Fruit fly (Drosophila melanogaster) whole organism, embryonic: ENCODE data around the gene NimC2.

Source experiments
- Blimp-1 ChIP-seq: fragments of 200-800 bp; sonication (Bioruptor generic); optimal IDR thresholded peaks from 3 replicates; lab custom pipeline; 2018; ENCODE audit warnings: missing biosample characterization, missing genetic modification characterization, mild to moderate bottlenecking, moderate library complexity, missing genetic modification reagents
- Bteb2 ChIP-seq: fragments of 200-800 bp; sonication (Bioruptor generic); optimal IDR thresholded peaks from 2 replicates; lab custom pipeline; 2016; ENCODE audit warnings: missing biosample characterization, missing genetic modification characterization
- CG10321 ChIP-seq: fragments of 200-800 bp; sonication (Bioruptor generic); IDR thresholded peaks from 2 replicates; pipeline ENCODE4 v1.3.6; 2022; ENCODE audit warnings: missing biosample characterization, missing genetic modification characterization
- CG11456 ChIP-seq: fragments of 200-800 bp; sonication (Bioruptor generic); IDR thresholded peaks from 3 replicates; pipeline ENCODE4 v1.3.6; 2022; ENCODE audit warnings: missing biosample characterization, missing genetic modification characterization
- CG11695 ChIP-seq: fragments of 200-800 bp; sonication (Bioruptor generic); IDR thresholded peaks from 3 replicates; pipeline ENCODE4 v1.3.6; 2022; ENCODE audit warnings: missing biosample characterization, missing genetic modification characterization
- CG12104 ChIP-seq: fragments of 200-800 bp; sonication (Bioruptor generic); optimal IDR thresholded peaks from 3 replicates; lab custom pipeline; 2016; ENCODE audit warnings: missing biosample characterization, missing genetic modification characterization
- CG12155 ChIP-seq: fragments of 200-800 bp; sonication (Bioruptor generic); optimal IDR thresholded peaks from 3 replicates; lab custom pipeline; 2016; ENCODE audit warnings: missing biosample characterization, missing genetic modification characterization
- CG14050 ChIP-seq: fragments of 200-800 bp; sonication (Bioruptor generic); IDR thresholded peaks from 3 replicates; pipeline ENCODE4 v1.3.6; 2022; ENCODE audit warnings: missing biosample characterization, missing genetic modification characterization
- CG15073 ChIP-seq: fragments of 200-800 bp; sonication (Bioruptor generic); optimal IDR thresholded peaks from 2 replicates; lab custom pipeline; 2016; ENCODE audit warnings: missing biosample characterization, missing genetic modification characterization
- CG16863 ChIP-seq: fragments of 200-800 bp; sonication (Bioruptor generic); optimal IDR thresholded peaks from 3 replicates; lab custom pipeline; 2016; ENCODE audit warnings: missing biosample characterization, missing genetic modification characterization
- CG3281 ChIP-seq: fragments of 200-800 bp; sonication (Bioruptor generic); optimal IDR thresholded peaks from 3 replicates; lab custom pipeline; 2017; ENCODE audit warnings: missing biosample characterization, mild to moderate bottlenecking, missing genetic modification characterization
- CG33213 ChIP-seq: fragments of 200-800 bp; sonication (Bioruptor generic); optimal IDR thresholded peaks from 3 replicates; lab custom pipeline; 2016; ENCODE audit warnings: missing biosample characterization, missing genetic modification characterization
- CG4360 ChIP-seq: fragments of 200-800 bp; sonication (Bioruptor generic); IDR thresholded peaks from 2 replicates; pipeline ENCODE4 v1.3.6; 2022; ENCODE audit warnings: missing biosample characterization, missing genetic modification characterization
- CG5180 ChIP-seq: fragments of 200-800 bp; sonication (Bioruptor generic); optimal IDR thresholded peaks from 3 replicates; lab custom pipeline; 2017; ENCODE audit warnings: missing biosample characterization, missing genetic modification characterization, mild to moderate bottlenecking, moderate library complexity, missing genetic modification reagents
- CG7987 ChIP-seq: fragments of 200-800 bp; sonication (Bioruptor generic); optimal IDR thresholded peaks from 2 replicates; lab custom pipeline; 2018; ENCODE audit warnings: missing biosample characterization, mild to moderate bottlenecking, missing genetic modification characterization, moderate library complexity
- CG8924 ChIP-seq: fragments of 200-800 bp; optimal IDR thresholded peaks from 3 replicates; lab custom pipeline; 2019; ENCODE audit warnings: missing biosample characterization, mild to moderate bottlenecking, missing genetic modification characterization, moderate library complexity
- Chrac-16 ChIP-seq: fragments of 200-800 bp; sonication (Bioruptor generic); optimal IDR thresholded peaks from 3 replicates; lab custom pipeline; 2016; ENCODE audit warnings: missing biosample characterization, missing genetic modification characterization
- D19A ChIP-seq: fragments of 200-800 bp; optimal IDR thresholded peaks from 3 replicates; lab custom pipeline; 2019; ENCODE audit warnings: missing biosample characterization, mild to moderate bottlenecking, missing genetic modification characterization, moderate library complexity
- Deaf1 ChIP-seq: fragments of 200-800 bp; optimal IDR thresholded peaks from 3 replicates; lab custom pipeline; 2019; ENCODE audit warnings: missing biosample characterization, mild to moderate bottlenecking, missing genetic modification characterization, moderate library complexity
- Dip2 ChIP-seq: fragments of 200-800 bp; sonication (Bioruptor generic); IDR thresholded peaks from 2 replicates; pipeline ENCODE4 v1.3.6; 2022; ENCODE audit warnings: missing biosample characterization, missing genetic modification characterization
- Dref ChIP-seq: fragments of 200-800 bp; sonication (Bioruptor generic); IDR thresholded peaks from 2 replicates; pipeline ENCODE4 v1.3.6; 2022; ENCODE audit warnings: missing biosample characterization, missing genetic modification characterization
- Drgx ChIP-seq: fragments of 200-800 bp; sonication (Bioruptor generic); IDR thresholded peaks from 2 replicates; pipeline ENCODE4 v1.3.6; 2022; ENCODE audit warnings: missing biosample characterization, missing genetic modification characterization
- Eip74EF ChIP-seq, 2 experiments: fragments of 200-800 bp in 1 of 2; fragments of >200 bp in 1 of 2; sonication (Bioruptor generic) in 1 of 2; optimal IDR thresholded peaks; 2 replicates each; lab custom pipeline; 2017 to 2019; ENCODE audit warnings: missing biosample characterization in 2 of 2, missing genetic modification characterization in 2 of 2, mild to moderate bottlenecking in 1 of 2, moderate library complexity in 1 of 2
- Fer1 ChIP-seq: fragments of 200-800 bp; sonication (Bioruptor generic); optimal IDR thresholded peaks from 2 replicates; lab custom pipeline; 2017; ENCODE audit warnings: missing biosample characterization, mild to moderate bottlenecking, missing genetic modification characterization
- Fer3 ChIP-seq: fragments of 200-800 bp; sonication (Bioruptor generic); optimal IDR thresholded peaks from 2 replicates; lab custom pipeline; 2018; ENCODE audit warnings: missing biosample characterization, mild to moderate bottlenecking, missing genetic modification characterization, moderate library complexity
- Hmr ChIP-seq: fragments of 200-800 bp; sonication (Bioruptor generic); optimal IDR thresholded peaks from 3 replicates; lab custom pipeline; 2017; ENCODE audit warnings: mild to moderate bottlenecking, missing biosample characterization, missing genetic modification reagents, missing genetic modification characterization
- Hr51 ChIP-seq, 2 experiments: fragments of 200-800 bp; sonication (Bioruptor generic); optimal IDR thresholded peaks; 2 replicates in 1 of 2; 3 replicates in 1 of 2; lab custom pipeline; 2016 to 2018; ENCODE audit warnings: missing biosample characterization in 2 of 2, missing genetic modification characterization in 2 of 2, mild to moderate bottlenecking in 1 of 2, moderate library complexity in 1 of 2
- Kr ChIP-seq: fragments of 200-800 bp; sonication (Bioruptor generic); optimal IDR thresholded peaks from 2 replicates; lab custom pipeline; 2017; ENCODE audit warnings: missing biosample characterization, mild to moderate bottlenecking, missing genetic modification characterization
- Lpt ChIP-seq: fragments of >200 bp; optimal IDR thresholded peaks from 2 replicates; lab custom pipeline; 2018; ENCODE audit warnings: missing biosample characterization, missing genetic modification characterization
- Mad ChIP-seq: fragments of 200-800 bp; sonication (Bioruptor generic); optimal IDR thresholded peaks from 2 replicates; lab custom pipeline; 2016; ENCODE audit warnings: missing biosample characterization, missing genetic modification characterization
- Myb ChIP-seq: fragments of 200-800 bp; sonication (Bioruptor generic); optimal IDR thresholded peaks from 2 replicates; lab custom pipeline; 2016; ENCODE audit warnings: missing biosample characterization, missing genetic modification characterization
- Oaz ChIP-seq: fragments of 200-800 bp; sonication (Bioruptor generic); IDR thresholded peaks from 2 replicates; pipeline ENCODE4 v1.3.6; 2022; ENCODE audit warnings: missing biosample characterization, missing genetic modification characterization
- Oli ChIP-seq: fragments of 200-800 bp; sonication (Bioruptor generic); optimal IDR thresholded peaks from 2 replicates; lab custom pipeline; 2018; ENCODE audit warnings: missing biosample characterization, mild to moderate bottlenecking, missing genetic modification characterization, moderate library complexity
- Poxn ChIP-seq: fragments of 200-800 bp; sonication (Bioruptor generic); IDR thresholded peaks from 2 replicates; pipeline ENCODE4 v1.3.6; 2022; ENCODE audit warnings: missing biosample characterization, missing genetic modification characterization
- Sry-β ChIP-seq: fragments of 200-800 bp; sonication (Bioruptor generic); optimal IDR thresholded peaks from 2 replicates; lab custom pipeline; 2018; ENCODE audit warnings: missing biosample characterization, mild to moderate bottlenecking, missing genetic modification characterization, moderate library complexity
- Usf ChIP-seq: fragments of 200-800 bp; sonication (Bioruptor generic); optimal IDR thresholded peaks from 2 replicates; lab custom pipeline; 2017; ENCODE audit warnings: missing genotype, missing biosample characterization, missing genetic modification characterization
- Xbp1 ChIP-seq: fragments of 200-800 bp; sonication (Bioruptor generic); optimal IDR thresholded peaks from 3 replicates; lab custom pipeline; 2016; ENCODE audit warnings: missing biosample characterization, mild to moderate bottlenecking, missing genetic modification characterization
- bcd ChIP-seq: fragments of 200-800 bp; sonication (Bioruptor generic); optimal IDR thresholded peaks from 2 replicates; lab custom pipeline; 2017; ENCODE audit warnings: missing biosample characterization, mild to moderate bottlenecking, missing genetic modification characterization
- ci ChIP-seq: fragments of 200-800 bp; sonication (Bioruptor generic); IDR thresholded peaks from 3 replicates; pipeline ENCODE4 v1.3.6; 2022; ENCODE audit warnings: missing biosample characterization, missing genetic modification characterization
- dmrt99B ChIP-seq: fragments of 200-800 bp; sonication (Bioruptor generic); optimal IDR thresholded peaks from 2 replicates; lab custom pipeline; 2018; ENCODE audit warnings: missing biosample characterization, mild to moderate bottlenecking, missing genetic modification characterization, moderate library complexity
- eve ChIP-seq, 2 experiments: fragments of >200 bp; optimal IDR thresholded peaks; 2 replicates each; lab custom pipeline; 2017; ENCODE audit warnings: missing biosample characterization in 2 of 2, missing genetic modification characterization in 2 of 2
- inv ChIP-seq: fragments of 200-800 bp; sonication (Bioruptor generic); IDR thresholded peaks from 2 replicates; pipeline ENCODE4 v1.3.6; 2022; ENCODE audit warnings: missing biosample characterization, missing genetic modification characterization; ENCODE audit not compliant: partially characterized antibody
- ken ChIP-seq: fragments of 200-800 bp; sonication (Bioruptor generic); IDR thresholded peaks from 3 replicates; pipeline ENCODE4 v1.3.6; 2022; ENCODE audit warnings: missing biosample characterization, missing genetic modification characterization
- lilli ChIP-seq: fragments of 200-800 bp; sonication (Bioruptor generic); optimal IDR thresholded peaks from 3 replicates; lab custom pipeline; 2016; ENCODE audit warnings: missing biosample characterization, missing genetic modification characterization
- nerfin-1 ChIP-seq: fragments of 200-800 bp; sonication (Bioruptor generic); optimal IDR thresholded peaks from 3 replicates; lab custom pipeline; 2019; ENCODE audit warnings: missing biosample characterization, mild to moderate bottlenecking, missing genetic modification characterization, moderate library complexity
- prd ChIP-seq, 3 experiments: fragments of >200 bp in 2 of 3; fragments of 200-800 bp in 1 of 3; sonication (Bioruptor generic) in 1 of 3; optimal IDR thresholded peaks in 2 of 3; IDR thresholded peaks in 1 of 3; 2 replicates in 2 of 3; 3 replicates in 1 of 3; pipeline versions ENCODE4 v1.3.6 to Lab custom; 2017 to 2022; ENCODE audit warnings: missing biosample characterization in 1 of 3, missing genetic modification characterization in 1 of 3
- repo ChIP-seq: fragments of 200-800 bp; sonication (Bioruptor generic); optimal IDR thresholded peaks from 2 replicates; lab custom pipeline; 2016; ENCODE audit warnings: missing biosample characterization, missing genetic modification characterization
- trem ChIP-seq: fragments of 200-800 bp; optimal IDR thresholded peaks from 3 replicates; lab custom pipeline; 2019; ENCODE audit warnings: missing biosample characterization, mild to moderate bottlenecking, missing genetic modification characterization, moderate library complexity
- twi ChIP-seq: fragments of 200-800 bp; optimal IDR thresholded peaks from 2 replicates; lab custom pipeline; 2019; ENCODE audit warnings: missing biosample characterization, mild to moderate bottlenecking, missing genetic modification characterization, moderate library complexity

The NimC2 gene

DNA sequence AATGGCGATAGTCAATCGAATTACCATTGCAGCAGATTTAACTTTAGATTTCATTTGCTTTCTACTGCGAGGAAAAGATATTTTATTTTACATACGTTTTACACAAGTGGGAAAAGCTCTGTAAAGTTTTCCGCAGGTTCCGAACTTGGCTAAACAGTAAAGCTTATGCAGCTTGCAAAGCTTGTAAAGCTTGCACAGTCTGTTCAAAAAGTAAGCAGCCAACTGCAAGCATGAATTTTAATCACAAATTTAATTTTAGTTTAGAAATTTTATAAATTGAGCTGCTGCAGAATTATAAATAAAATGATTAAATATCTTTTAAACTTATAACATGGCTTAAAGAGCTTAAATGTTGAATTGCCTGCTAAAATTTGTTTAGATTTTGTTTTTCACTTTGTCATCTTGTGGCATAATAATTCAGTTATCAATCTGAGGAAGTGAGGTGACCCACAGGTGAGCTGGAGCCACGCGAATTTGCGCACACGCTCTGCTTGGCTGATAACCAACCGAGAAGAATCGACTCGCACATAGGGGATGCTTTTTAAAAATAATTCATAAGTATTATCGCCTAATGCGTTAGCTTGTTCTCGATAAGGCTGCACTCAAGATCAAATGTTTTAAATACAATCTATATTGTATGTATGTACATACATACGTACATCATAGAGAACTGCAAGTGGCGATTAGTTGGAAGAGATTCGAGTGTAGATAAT lies 31.8 kb downstream of the NimC2 start (continued):
- no peak for TF ChIP-seq Dref (GFP tag; lab: Robert Waterston, UW)
- TF ChIP-seq CG5180 (GFP tag; lab: Kevin White, UChicago) = peak; percentile 1
- TF ChIP-seq nerfin-1 (tag; lab: Kevin White, UChicago) = no peak
- TF ChIP-seq CG33213 (GFP tag; lab: Kevin White, UChicago) = peak; percentile 4
- no peak for TF ChIP-seq Chrac-16 (GFP tag; lab: Kevin White, UChicago)
- no peak for TF ChIP-seq CG10321 (GFP tag; lab: Robert Waterston, UW)
- no peak for TF ChIP-seq Myb
- TF ChIP-seq inv (GFP tag; lab: Robert Waterston, UW) = no peak
- no peak for TF ChIP-seq Lpt (GFP tag; lab: Kevin White, UChicago)
- peak; percentile 43 for TF ChIP-seq bcd
- no peak for TF ChIP-seq CG15073 (GFP tag; lab: Kevin White, UChicago)
- TF ChIP-seq Hr51 (GFP tag; optimal IDR thresholded peaks at IDR 0.05; lab: Kevin White, UChicago) = peak in 1 of 2 experiments; percentile 50
- peak; percentile 41 for TF ChIP-seq Blimp-1 (GFP tag; lab: Kevin White, UChicago)
- peak; percentile 65; the same call in 2 of the 3 replicates for TF ChIP-seq ci (GFP tag; lab: Robert Waterston, UW)
- TF ChIP-seq CG3281 (GFP tag; lab: Kevin White, UChicago) = peak; percentile 45
- no peak for TF ChIP-seq Bteb2 (GFP tag; lab: Kevin White, UChicago)
- no peak for TF ChIP-seq CG16863 (GFP tag; lab: Kevin White, UChicago)
- TF ChIP-seq trem = no peak
- TF ChIP-seq Oaz (GFP tag; lab: Robert Waterston, UW) = 0 out of 2 replicates have a peak, but pooled peaks have one; percentile 10
- no peak for TF ChIP-seq Poxn (GFP tag; lab: Robert Waterston, UW)
- TF ChIP-seq Oli (tag; lab: Kevin White, UChicago) = peak; percentile 15
- TF ChIP-seq Kr (GFP tag; lab: Kevin White, UChicago) = no peak
- TF ChIP-seq CG11456 (GFP tag; lab: Robert Waterston, UW) = peak; percentile 83
- no peak for TF ChIP-seq CG12104 (GFP tag; lab: Kevin White, UChicago)
- peak; percentile 25; the same call in 1 of the 3 replicates for TF ChIP-seq CG14050
- no peak for TF ChIP-seq eve (GFP tag; optimal IDR thresholded peaks at IDR 0.05; lab: Kevin White, UChicago)
- TF ChIP-seq repo = no peak
- no peak for TF ChIP-seq Eip74EF (GFP tag; optimal IDR thresholded peaks at IDR 0.05; lab: Kevin White, UChicago)
- no peak for TF ChIP-seq Usf
- TF ChIP-seq twi = no peak
- TF ChIP-seq D19A (tag; lab: Kevin White, UChicago) = peak; percentile 40
- TF ChIP-seq Fer1 (GFP tag; lab: Kevin White, UChicago) = peak; percentile 70
- no peak for TF ChIP-seq Mad
- peak; percentile 36 for TF ChIP-seq CG12155
- peak; percentile 49 for TF ChIP-seq dmrt99B (tag; lab: Kevin White, UChicago)
- TF ChIP-seq prd (optimal IDR thresholded peaks at IDR 0.05; lab: Kevin White, UChicago) = no peak
- peak; percentile 43; the same call in 1 of the 3 replicates for TF ChIP-seq prd (GFP tag; IDR thresholded peaks at IDR 0.05; lab: Robert Waterston, UW)
- peak; percentile 51 for TF ChIP-seq lilli (GFP tag; lab: Kevin White, UChicago)
- no peak for TF ChIP-seq CG4360 (GFP tag; lab: Robert Waterston, UW)
- TF ChIP-seq CG7987 (GFP tag; lab: Kevin White, UChicago) = peak; percentile 13
- TF ChIP-seq Dip2 (GFP tag; lab: Robert Waterston, UW) = no peak
- TF ChIP-seq Hmr (GFP tag; lab: Kevin White, UChicago) = peak; percentile 39
- no peak for TF ChIP-seq Sry-β (GFP tag; lab: Kevin White, UChicago)
- peak; percentile 36 for TF ChIP-seq Xbp1
- peak; percentile 50; the same call in 1 of the 3 replicates for TF ChIP-seq CG11695 (GFP tag; lab: Robert Waterston, UW)
- TF ChIP-seq CG8924 (tag; lab: Kevin White, UChicago) = no peak
- TF ChIP-seq Deaf1 (tag; lab: Kevin White, UChicago) = no peak
- 0 out of 3 replicates have a peak, but pooled peaks have one; percentile 50 for TF ChIP-seq ken
- peak; percentile 30 for TF ChIP-seq Fer3 (tag; lab: Kevin White, UChicago)
- no peak; the same call in 1 of the 2 replicates for TF ChIP-seq Drgx (GFP tag; lab: Robert Waterston, UW)
